Fruit fly (Drosophila melanogaster) whole organism: Measurements from ENCODE around the gene Alms1b.

Experiments used
- CG8478 ChIP-seq: fragments of >200 bp; optimal IDR thresholded peaks from 2 replicates; lab custom pipeline; 2018; ENCODE audit warnings: inconsistent platforms
- Dll ChIP-seq: fragments of >200 bp; optimal IDR thresholded peaks from 2 replicates; lab custom pipeline; 2017
- EcR ChIP-seq, 2 experiments: fragments of >200 bp; optimal IDR thresholded peaks; 2 replicates each; lab custom pipeline; 2017; ENCODE audit warnings: missing biosample characterization in 2 of 2, missing genetic modification characterization in 2 of 2, missing genetic modification reagents in 2 of 2
- pan ChIP-seq: fragments of >200 bp; optimal IDR thresholded peaks from 2 replicates; lab custom pipeline; 2017
- psq ChIP-seq: fragments of >200 bp; optimal IDR thresholded peaks from 2 replicates; lab custom pipeline; 2017
- usp ChIP-seq: fragments of >200 bp; optimal IDR thresholded peaks from 2 replicates; lab custom pipeline; 2017; ENCODE audit warnings: missing biosample characterization, missing genetic modification characterization, mixed read lengths

Gene Alms1b

dm6 chrX:4596467-4597183 is 34.1 kb downstream of the Alms1b start:
- TF ChIP-seq pan (lab: Kevin White, UChicago): no peak
- no peak for TF ChIP-seq CG8478 (lab: Kevin White, UChicago)
- no peak for TF ChIP-seq EcR (GFP tag; optimal IDR thresholded peaks at IDR 0.05; lab: Kevin White, UChicago)
- no peak for TF ChIP-seq psq (lab: Kevin White, UChicago)
- no peak for TF ChIP-seq Dll (lab: Kevin White, UChicago)
- TF ChIP-seq usp: no peak

- TF ChIP-seq CG8478 (lab: Kevin White, UChicago): no peak
- no peak for TF ChIP-seq Dll (lab: Kevin White, UChicago)
- TF ChIP-seq psq (lab: Kevin White, UChicago): no peak
- no peak for TF ChIP-seq EcR (GFP tag; optimal IDR thresholded peaks at IDR 0.05; lab: Kevin White, UChicago)
- no peak for TF ChIP-seq pan (lab: Kevin White, UChicago)
- TF ChIP-seq usp: no peak
These were observed 38.5 kb downstream of the Alms1b start for dm6 chrX:4592258-4592657.

dm6 chrX:4590772-4591064 is 40.0 kb downstream of the Alms1b start:
- TF ChIP-seq pan (lab: Kevin White, UChicago) (no peak), psq (lab: Kevin White, UChicago) (no peak), usp (no peak), CG8478 (lab: Kevin White, UChicago) (no peak), Dll (lab: Kevin White, UChicago) (no peak), EcR (GFP tag; optimal IDR thresholded peaks at IDR 0.05; lab: Kevin White, UChicago) (no peak)

- no peak for TF ChIP-seq pan (lab: Kevin White, UChicago)
- TF ChIP-seq psq (lab: Kevin White, UChicago): no peak
- peak; percentile 35 for TF ChIP-seq CG8478 (lab: Kevin White, UChicago)
These were observed 40.6 kb downstream of the Alms1b start for dm6 chrX:4589951-4590771.

- TF ChIP-seq usp (no peak), EcR (GFP tag; optimal IDR thresholded peaks at IDR 0.05; lab: Kevin White, UChicago) (no peak), psq (lab: Kevin White, UChicago) (no peak), Dll (lab: Kevin White, UChicago) (no peak), pan (lab: Kevin White, UChicago) (no peak), CG8478 (lab: Kevin White, UChicago) (no peak)
These were observed 41.8 kb downstream of the Alms1b start for dm6 chrX:4588981-4589380.

- TF ChIP-seq EcR (GFP tag; optimal IDR thresholded peaks at IDR 0.05; lab: Kevin White, UChicago): no peak
- no peak for TF ChIP-seq pan (lab: Kevin White, UChicago)
- no peak for TF ChIP-seq Dll (lab: Kevin White, UChicago)
- TF ChIP-seq CG8478 (lab: Kevin White, UChicago): no peak
- no peak for TF ChIP-seq psq (lab: Kevin White, UChicago)
- TF ChIP-seq usp: no peak
These were observed 43.2 kb downstream of the Alms1b start for dm6 chrX:4587584-4587983.

dm6 chrX:4582422-4582821 is 48.3 kb downstream of the Alms1b start:
- TF ChIP-seq CG8478 (lab: Kevin White, UChicago) (no peak), EcR (GFP tag; optimal IDR thresholded peaks at IDR 0.05; lab: Kevin White, UChicago) (no peak), pan (lab: Kevin White, UChicago) (no peak), psq (lab: Kevin White, UChicago) (no peak), Dll (lab: Kevin White, UChicago) (no peak), usp (no peak)

- TF ChIP-seq Dll (lab: Kevin White, UChicago): no peak
- TF ChIP-seq pan (lab: Kevin White, UChicago): no peak
These were observed 49.0 kb downstream of the Alms1b start for dm6 chrX:4581769-4582168.
